Worm (Caenorhabditis elegans): ENCODE measurements around the gene D2023.4.

DNA sequence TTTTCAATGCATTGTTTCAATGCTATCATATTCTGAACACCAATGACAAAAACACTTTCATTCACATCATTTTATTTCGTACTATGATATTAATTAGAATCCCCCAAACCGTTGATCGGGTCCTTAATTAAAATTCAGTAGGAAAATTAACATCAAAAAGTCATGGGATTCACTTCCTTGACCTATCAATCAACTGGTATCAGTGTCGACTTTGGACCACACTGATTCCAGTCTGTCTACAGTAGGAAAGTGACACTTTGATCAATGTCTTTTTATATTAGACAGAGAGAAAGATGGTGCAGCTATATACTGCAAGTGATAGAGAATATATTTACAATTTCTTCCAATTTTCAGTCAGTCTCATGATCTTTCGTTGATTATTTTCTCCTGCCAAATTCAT is 29.2 kb downstream of the D2023.4 start:
- TF ChIP-seq ztf-4 (tag; optimal IDR thresholded peaks at IDR 0.05) (no peak), egl-27 (tag; optimal IDR thresholded peaks at IDR 0.05) (no peak), mbf-1 (tag; optimal IDR thresholded peaks at IDR 0.05) (no peak), blmp-1 (tag; optimal IDR thresholded peaks at IDR 0.05; ENCODE audit: insufficient read depth) (peak; percentile 2), skn-1 (tag; optimal IDR thresholded peaks at IDR 0.05) (no peak), lin-39 (tag; optimal IDR thresholded peaks at IDR 0.05) (no peak), fos-1 (tag; optimal IDR thresholded peaks at IDR 0.05) (no peak), ztf-1 (GFP tag; conservative IDR thresholded peaks at IDR 0.05) (no peak), ztf-11 (tag; optimal IDR thresholded peaks at IDR 0.05) (no peak), ama-1 (optimal IDR thresholded peaks at IDR 0.05) (no peak), lin-13 (GFP tag; optimal IDR thresholded peaks at IDR 0.05) (no peak)
